Worm (Caenorhabditis elegans) whole organism, mixed stage, embryonic: Measurements from ENCODE around the gene nop-1.

Source experiments
- M03D4.4 ChIP-seq: sonication (generic microtip); optimal IDR thresholded peaks from 2 replicates; lab custom pipeline; 2017; ENCODE audit warnings: mild to moderate bottlenecking, missing genetic modification characterization, missing compliant biosample characterization
- bed-3 ChIP-seq: fragments of 200-800 bp; sonication (Bioruptor generic); optimal IDR thresholded peaks from 3 replicates; lab custom pipeline; 2018; ENCODE audit warnings: mild to moderate bottlenecking, missing genetic modification characterization, moderate library complexity, missing compliant biosample characterization
- blmp-1 ChIP-seq: fragments of 150-350 bp; optimal IDR thresholded peaks from 2 replicates; lab custom pipeline; 2014; ENCODE audit warnings: missing biosample characterization, missing genetic modification characterization
- ceh-43 ChIP-seq: fragments of 200-800 bp; sonication (Bioruptor generic); optimal IDR thresholded peaks from 2 replicates; lab custom pipeline; 2018; ENCODE audit warnings: mild to moderate bottlenecking, missing genetic modification characterization, moderate library complexity, missing compliant biosample characterization
- ceh-83 ChIP-seq: fragments of 200-800 bp; sonication (Bioruptor generic); optimal IDR thresholded peaks from 2 replicates; lab custom pipeline; 2018; ENCODE audit warnings: mild to moderate bottlenecking, missing genetic modification characterization, missing compliant biosample characterization
- ces-1 ChIP-seq: fragments of 150-350 bp; optimal IDR thresholded peaks from 2 replicates; lab custom pipeline; 2014; ENCODE audit warnings: missing biosample characterization, missing genetic modification reagents, missing genetic modification characterization
- cnd-1 ChIP-seq: fragments of 200-800 bp; sonication (Bioruptor generic); optimal IDR thresholded peaks from 2 replicates; lab custom pipeline; 2018; ENCODE audit warnings: mild to moderate bottlenecking, missing genetic modification characterization, missing compliant biosample characterization
- drap-1 ChIP-seq: fragments of 200-800 bp; sonication (Bioruptor generic); optimal IDR thresholded peaks from 3 replicates; lab custom pipeline; 2018; ENCODE audit warnings: mild to moderate bottlenecking, missing genetic modification characterization, missing compliant biosample characterization
- elt-1 ChIP-seq: sonication (generic microtip); optimal IDR thresholded peaks from 2 replicates; lab custom pipeline; 2017; ENCODE audit warnings: missing genetic modification characterization, mild to moderate bottlenecking, missing compliant biosample characterization, antibody characterized with exemption, moderate library complexity, borderline replicate concordance; ENCODE audit not compliant: insufficient read depth
- ham-2 ChIP-seq: fragments of 200-800 bp; sonication (Bioruptor generic); optimal IDR thresholded peaks from 2 replicates; lab custom pipeline; 2018; ENCODE audit warnings: mild to moderate bottlenecking, missing genetic modification characterization, missing compliant biosample characterization
- hlh-1 ChIP-seq: fragments of 150-350 bp; optimal IDR thresholded peaks from 2 replicates; lab custom pipeline; 2014; ENCODE audit warnings: missing biosample characterization, missing genetic modification reagents, missing genetic modification characterization
- lin-13 ChIP-seq: fragments of 150-350 bp; optimal IDR thresholded peaks from 2 replicates; lab custom pipeline; 2014; ENCODE audit warnings: missing biosample characterization, missing genetic modification characterization
- lin-32 ChIP-seq: fragments of 200-800 bp; sonication (Bioruptor generic); optimal IDR thresholded peaks from 2 replicates; lab custom pipeline; 2018; ENCODE audit warnings: mild to moderate bottlenecking, missing genetic modification characterization, missing compliant biosample characterization
- lsy-2 ChIP-seq: fragments of 150-350 bp; optimal IDR thresholded peaks from 2 replicates; lab custom pipeline; 2014; ENCODE audit warnings: missing biosample characterization, missing genetic modification characterization
- mab-5 ChIP-seq: fragments of 150-350 bp; optimal IDR thresholded peaks from 2 replicates; lab custom pipeline; 2014; ENCODE audit warnings: missing biosample characterization, missing genetic modification characterization
- mep-1 ChIP-seq: fragments of 150-350 bp; optimal IDR thresholded peaks from 2 replicates; lab custom pipeline; 2017; ENCODE audit warnings: missing biosample characterization, missing genetic modification reagents, missing genetic modification characterization, inconsistent platforms
- nhr-12 ChIP-seq: fragments of 150-350 bp; optimal IDR thresholded peaks from 2 replicates; lab custom pipeline; 2014; ENCODE audit warnings: missing biosample characterization, missing genetic modification characterization
- nhr-28 ChIP-seq: fragments of 150-350 bp; optimal IDR thresholded peaks from 2 replicates; lab custom pipeline; 2014; ENCODE audit warnings: missing biosample characterization, missing genetic modification characterization
- pha-4 ChIP-seq: fragments of 150-350 bp; optimal IDR thresholded peaks from 2 replicates; lab custom pipeline; 2018; ENCODE audit warnings: missing biosample characterization, missing genetic modification reagents, missing genetic modification characterization
- sem-2 ChIP-seq: fragments of 200-800 bp; sonication (Bioruptor generic); optimal IDR thresholded peaks from 2 replicates; lab custom pipeline; 2018; ENCODE audit warnings: mild to moderate bottlenecking, missing genetic modification characterization, missing compliant biosample characterization
- snpc-4 ChIP-seq: fragments of 150-350 bp; optimal IDR thresholded peaks from 2 replicates; lab custom pipeline; 2014; ENCODE audit warnings: missing biosample characterization, missing genetic modification characterization
- sptf-1 ChIP-seq: sonication (generic microtip); optimal IDR thresholded peaks from 2 replicates; lab custom pipeline; 2017; ENCODE audit warnings: mild to moderate bottlenecking, missing genetic modification characterization, moderate library complexity, missing compliant biosample characterization
- tbx-8 ChIP-seq: fragments of 200-800 bp; sonication (Bioruptor generic); optimal IDR thresholded peaks from 2 replicates; lab custom pipeline; 2018; ENCODE audit warnings: mild to moderate bottlenecking, missing genetic modification characterization, moderate library complexity, missing compliant biosample characterization
- unc-120 ChIP-seq: sonication (generic microtip); optimal IDR thresholded peaks from 2 replicates; lab custom pipeline; 2017; ENCODE audit warnings: missing genetic modification characterization, missing compliant biosample characterization; ENCODE audit not compliant: poor library complexity, severe bottlenecking
- unc-39 ChIP-seq: fragments of 150-350 bp; optimal IDR thresholded peaks from 2 replicates; lab custom pipeline; 2014; ENCODE audit warnings: missing biosample characterization, missing genetic modification characterization
- unc-62 ChIP-seq: fragments of 150-350 bp; optimal IDR thresholded peaks from 2 replicates; lab custom pipeline; 2014; ENCODE audit warnings: missing biosample characterization, missing genetic modification reagents, missing genetic modification characterization
- zip-8 ChIP-seq: fragments of 150-350 bp; optimal IDR thresholded peaks from 2 replicates; lab custom pipeline; 2014; ENCODE audit warnings: missing biosample characterization, missing genetic modification characterization

Gene nop-1

ce11 chrIII:5965368-5965767 is 6.8 kb downstream of the nop-1 start:
- no peak for TF ChIP-seq mep-1 (tag; lab: Kevin White, UChicago)
- no peak for TF ChIP-seq ces-1 (GFP tag; lab: Kevin White, UChicago)
- no peak for TF ChIP-seq hlh-1 (tag; lab: Kevin White, UChicago)
- TF ChIP-seq drap-1 (GFP tag; lab: Kevin White, UChicago), result no peak
- no peak for TF ChIP-seq sptf-1

ce11 chrIII:5965839-5966463 is 7.4 kb downstream of the nop-1 start, which contains the start of gene dct-6:
dct-6 (plus strand) TSS chrIII:5966413.
- no peak for TF ChIP-seq tbx-8 (GFP tag; lab: Kevin White, UChicago)
- no peak for TF ChIP-seq elt-1 (tag; lab: Kevin White, UChicago)
- no peak for TF ChIP-seq drap-1 (GFP tag; lab: Kevin White, UChicago)
- TF ChIP-seq ceh-43, result no peak
- no peak for TF ChIP-seq lsy-2 (tag; lab: Kevin White, UChicago)
- no peak for TF ChIP-seq hlh-1 (tag; lab: Kevin White, UChicago)
- no peak for TF ChIP-seq unc-62 (GFP tag; lab: Kevin White, UChicago)
- no peak for TF ChIP-seq sem-2
- no peak for TF ChIP-seq cnd-1 (tag; lab: Kevin White, UChicago)
- no peak for TF ChIP-seq M03D4.4 (tag; lab: Kevin White, UChicago)
- no peak for TF ChIP-seq lin-32 (GFP tag; lab: Kevin White, UChicago)
- TF ChIP-seq sptf-1, result no peak
- TF ChIP-seq mep-1 (tag; lab: Kevin White, UChicago), result no peak
- TF ChIP-seq ceh-83 (GFP tag; lab: Kevin White, UChicago), result no peak

DNA sequence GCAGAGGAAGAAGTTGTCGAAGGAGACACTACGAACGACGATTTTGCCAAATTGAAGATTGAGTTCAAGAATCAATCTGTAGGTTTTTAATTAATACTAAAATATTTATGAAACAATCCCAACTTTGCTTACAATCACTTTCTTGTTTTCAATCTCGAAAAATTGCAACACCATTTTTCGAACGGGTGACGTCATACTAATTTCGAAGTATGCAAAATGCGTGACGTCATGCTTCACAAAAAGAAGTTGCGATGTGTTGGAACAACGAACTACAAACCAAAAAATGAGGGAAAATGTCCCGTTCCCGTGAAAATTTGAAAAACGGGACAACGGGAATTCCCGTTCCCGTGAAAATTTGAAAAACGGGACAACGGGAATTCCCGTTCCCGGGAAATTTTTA is 9.1 kb downstream of the nop-1 start:
- TF ChIP-seq blmp-1 (tag; lab: Kevin White, UChicago) (no peak), zip-8 (peak; percentile 94)

ce11 chrIII:5975005-5975730 is 16.6 kb downstream of the nop-1 start, which contains the start of gene mlp-1:
mlp-1 (minus strand) TSS chrIII:5975055.
- TF ChIP-seq hlh-1 (tag; lab: Kevin White, UChicago) (peak; percentile 86), ces-1 (GFP tag; lab: Kevin White, UChicago) (no peak), unc-62 (GFP tag; lab: Kevin White, UChicago) (peak; percentile 56), unc-120 (tag; lab: Kevin White, UChicago) (peak; percentile 15)

DNA sequence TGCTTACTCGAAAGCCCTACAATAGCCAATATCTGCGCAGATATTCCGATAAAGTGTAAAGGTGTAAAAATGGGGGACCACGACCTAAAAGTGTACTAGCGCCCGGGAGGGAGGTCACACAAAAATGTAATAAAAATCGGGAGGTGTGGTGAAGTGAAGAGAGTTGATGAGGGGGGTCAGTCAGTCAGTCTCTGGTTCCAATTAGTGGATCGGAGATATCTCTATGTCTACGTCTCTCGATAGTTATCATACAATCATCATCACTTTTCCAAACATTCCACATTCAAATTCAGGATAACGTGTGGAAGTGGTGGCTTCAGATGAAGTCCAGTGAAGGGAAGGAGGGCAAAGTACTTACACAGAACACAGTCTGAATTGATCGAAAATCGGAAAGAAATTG is 17.5 kb downstream of the nop-1 start:
- TF ChIP-seq ham-2 (GFP tag; lab: Kevin White, UChicago) (no peak), unc-120 (tag; lab: Kevin White, UChicago) (no peak), ceh-83 (GFP tag; lab: Kevin White, UChicago) (no peak), M03D4.4 (tag; lab: Kevin White, UChicago) (no peak), nhr-12 (tag; lab: Kevin White, UChicago) (no peak), elt-1 (tag; lab: Kevin White, UChicago) (no peak), pha-4 (tag; lab: Kevin White, UChicago) (no peak), unc-39 (tag; lab: Kevin White, UChicago) (no peak), lin-13 (tag; lab: Kevin White, UChicago) (no peak), nhr-28 (tag; lab: Kevin White, UChicago) (no peak), mab-5 (tag; lab: Kevin White, UChicago) (no peak), zip-8 (no peak), lsy-2 (tag; lab: Kevin White, UChicago) (no peak), snpc-4 (tag; lab: Kevin White, UChicago) (no peak), drap-1 (GFP tag; lab: Kevin White, UChicago) (no peak), bed-3 (GFP tag; lab: Kevin White, UChicago) (no peak)
